Worm (Caenorhabditis elegans) whole organism, midembryonic: ENCODE results near the gene F20B6.10.

Source experiments
- flt-1 ChIP-seq: fragments of 200-800 bp; sonication (Bioruptor generic); IDR thresholded peaks from 2 replicates; pipeline ENCODE4 v1.3.6; 2022; ENCODE audit warnings: missing genetic modification characterization, missing compliant biosample characterization
- med-1 ChIP-seq: sonication (generic microtip); optimal IDR thresholded peaks from 2 replicates; lab custom pipeline; 2017; ENCODE audit warnings: missing genetic modification characterization, mild to moderate bottlenecking, missing compliant biosample characterization, antibody characterized with exemption, missing genetic modification reagents; ENCODE audit not compliant: insufficient read depth
- ref-1 ChIP-seq: fragments of 200-800 bp; sonication (Bioruptor generic); conservative IDR thresholded peaks from 2 replicates; pipeline ENCODE4 v1.3.6; 2022; ENCODE audit warnings: missing genetic modification reagents, missing genetic modification characterization, missing compliant biosample characterization
- tab-1 ChIP-seq: fragments of 200-800 bp; sonication (Bioruptor generic); IDR thresholded peaks from 2 replicates; pipeline ENCODE4 v1.3.6; 2022; ENCODE audit warnings: missing genetic modification characterization, missing compliant biosample characterization
- ztf-29 ChIP-seq: fragments of 200-800 bp; sonication (Bioruptor generic); IDR thresholded peaks from 2 replicates; pipeline ENCODE4 v1.3.6; 2022; ENCODE audit warnings: missing genetic modification reagents, missing genetic modification characterization, missing compliant biosample characterization

DNA sequence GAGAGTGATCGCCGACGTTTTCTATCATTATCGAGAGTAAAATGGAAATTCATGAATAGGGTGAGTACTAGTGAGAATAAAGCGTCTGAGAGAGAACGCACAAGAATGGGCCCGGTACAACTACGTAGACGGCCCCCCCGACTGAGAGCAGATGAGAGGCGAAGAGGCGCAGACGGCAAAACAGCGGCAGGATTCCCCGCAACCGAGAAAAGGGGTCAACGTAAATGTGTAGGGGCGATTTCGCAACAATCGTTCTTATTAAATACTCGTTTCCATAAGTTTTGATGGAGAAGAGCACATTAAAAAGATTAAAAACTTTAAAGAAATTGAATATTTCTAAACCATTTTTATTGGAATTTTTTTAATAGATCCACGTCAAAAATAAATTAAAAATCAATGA is 2.4 kb downstream of the F20B6.10 start:
- TF ChIP-seq ref-1 (GFP tag; lab: Robert Waterston, UW): no peak
- no peak for TF ChIP-seq ztf-29
- TF ChIP-seq flt-1: no peak
- no peak for TF ChIP-seq tab-1
- no peak for TF ChIP-seq med-1 (GFP tag; lab: Kevin White, UChicago)
